Worm (Caenorhabditis elegans): ENCODE measurements around the gene lips-7.

ce11 chrII:556185-556584 is 4.5 kb downstream of the lips-7 start, which contains the start of the genes C09E8.1 and C09E8.6:
- TF ChIP-seq B0336.3 (GFP tag; IDR thresholded peaks at IDR 0.05): no peak
- no peak for TF ChIP-seq dpl-1 (GFP tag; optimal IDR thresholded peaks at IDR 0.05)
- TF ChIP-seq hlh-26 (GFP tag; conservative IDR thresholded peaks at IDR 0.05): no peak
- no peak for TF ChIP-seq egl-18 (GFP tag; IDR thresholded peaks at IDR 0.05)
- TF ChIP-seq unc-62 (GFP tag; optimal IDR thresholded peaks at IDR 0.05): no peak
- TF ChIP-seq hmg-20 (GFP tag; IDR thresholded peaks at IDR 0.05): no peak
- TF ChIP-seq K11D2.4 (GFP tag; IDR thresholded peaks at IDR 0.05): no peak
- TF ChIP-seq lin-40 (tag; optimal IDR thresholded peaks at IDR 0.05): no peak
- TF ChIP-seq Y53G8AR.9 (GFP tag; conservative IDR thresholded peaks at IDR 0.05): no peak
- TF ChIP-seq aptf-2 (GFP tag; conservative IDR thresholded peaks at IDR 0.05): no peak
- no peak for TF ChIP-seq nhr-80 (tag; optimal IDR thresholded peaks at IDR 0.05)
- no peak for TF ChIP-seq snpc-4 (GFP tag; optimal IDR thresholded peaks at IDR 0.05)
- no peak for TF ChIP-seq snpc-4 (tag; optimal IDR thresholded peaks at IDR 0.05)
- no peak for TF ChIP-seq ceh-79 (tag; optimal IDR thresholded peaks at IDR 0.05)
- TF ChIP-seq lir-1 (GFP tag; conservative IDR thresholded peaks at IDR 0.05): no peak

Measured in whole organism, young adult.